Fruit fly (Drosophila melanogaster): ENCODE results near the gene Prps.

Gene Prps

dm6 chr3L:9718929-9719328 lies 22.4 kb upstream of the Prps start, which contains the start of the genes CG18178 and CG14174 (continued):
- TF ChIP-seq CG14441 (GFP tag; IDR thresholded peaks at IDR 0.05) (peak; percentile 42; the same call in 1 of the 2 replicates), CG11085 (GFP tag; IDR thresholded peaks at IDR 0.05) (no peak; the same call in 1 of the 2 replicates), CG3847 (GFP tag; IDR thresholded peaks at IDR 0.05) (peak; percentile 78), Meics (GFP tag; optimal IDR thresholded peaks at IDR 0.05) (peak; percentile 48), HLHmδ (GFP tag; optimal IDR thresholded peaks at IDR 0.05) (no peak), CG8478 (optimal IDR thresholded peaks at IDR 0.05) (no peak), CG6854 (GFP tag; optimal IDR thresholded peaks at IDR 0.05) (no peak), Antp (GFP tag; optimal IDR thresholded peaks at IDR 0.05) (no peak), nom (GFP tag; optimal IDR thresholded peaks at IDR 0.05) (peak; percentile 34), ara (GFP tag; IDR thresholded peaks at IDR 0.05) (peak; percentile 48; the same call in 1 of the 2 replicates), klu (GFP tag; IDR thresholded peaks at IDR 0.05) (no peak; the same call in 1 of the 2 replicates), Sry-β (GFP tag; optimal IDR thresholded peaks at IDR 0.05) (peak; percentile 96), Kr (GFP tag; optimal IDR thresholded peaks at IDR 0.05) (no peak), crol (GFP tag; IDR thresholded peaks at IDR 0.05) (no peak), CG32532 (GFP tag; IDR thresholded peaks at IDR 0.05) (peak; percentile 67), pnt (GFP tag; optimal IDR thresholded peaks at IDR 0.05) (no peak), ro (GFP tag; IDR thresholded peaks at IDR 0.05) (no peak), gfzf (GFP tag; optimal IDR thresholded peaks at IDR 0.05) (peak; percentile 58), row (GFP tag; IDR thresholded peaks at IDR 0.05) (peak; percentile 90), Bgb (GFP tag; IDR thresholded peaks at IDR 0.05; ENCODE audit: partially characterized antibody) (no peak), CG12299 (tag; optimal IDR thresholded peaks at IDR 0.05) (no peak), Taf1 (GFP tag; IDR thresholded peaks at IDR 0.05) (peak; percentile 50; the same call in 1 of the 2 replicates), pfk (GFP tag; optimal IDR thresholded peaks at IDR 0.05) (no peak), CG3726 (GFP tag; IDR thresholded peaks at IDR 0.05) (no peak), CG10462 (GFP tag; optimal IDR thresholded peaks at IDR 0.05) (peak; percentile 23), phol (tag; optimal IDR thresholded peaks at IDR 0.05) (peak; percentile 77), B-H2 (GFP tag; optimal IDR thresholded peaks at IDR 0.05) (peak; percentile 85), tgo (GFP tag; IDR thresholded peaks at IDR 0.05) (peak; percentile 64), CG15601 (tag; optimal IDR thresholded peaks at IDR 0.05) (peak; percentile 69), unc-4 (GFP tag; IDR thresholded peaks at IDR 0.05; ENCODE audit: partially characterized antibody) (peak; percentile 33; the same call in 1 of the 2 replicates), CG9609 (GFP tag; optimal IDR thresholded peaks at IDR 0.05) (no peak), CG5245 (GFP tag; optimal IDR thresholded peaks at IDR 0.05) (peak; percentile 41), CG16813 (GFP tag; IDR thresholded peaks at IDR 0.05; ENCODE audit: partially characterized antibody) (peak; percentile 45; the same call in 2 of the 3 replicates), CG14965 (GFP tag; optimal IDR thresholded peaks at IDR 0.05; ENCODE audit: borderline replicate concordance) (no peak), CG8924 (tag; optimal IDR thresholded peaks at IDR 0.05) (peak; percentile 80), CTCF (GFP tag; optimal IDR thresholded peaks at IDR 0.05) (no peak), Fer3 (tag; optimal IDR thresholded peaks at IDR 0.05) (peak; percentile 68), CG1792 (GFP tag; optimal IDR thresholded peaks at IDR 0.05) (no peak), CG11247 (GFP tag; IDR thresholded peaks at IDR 0.05) (peak; percentile 61; the same call in 1 of the 2 replicates), CG1602 (GFP tag; optimal IDR thresholded peaks at IDR 0.05) (peak; percentile 71), CG11093 (GFP tag; IDR thresholded peaks at IDR 0.05) (no peak; the same call in 2 of the 3 replicates), sr (GFP tag; IDR thresholded peaks at IDR 0.05) (no peak), CG12236 (GFP tag; optimal IDR thresholded peaks at IDR 0.05) (no peak), E2f1 (GFP tag; IDR thresholded peaks at IDR 0.05) (peak; percentile 59; the same call in 1 of the 2 replicates), Nf-YB (GFP tag; optimal IDR thresholded peaks at IDR 0.05) (peak; percentile 50), TFAM (GFP tag; optimal IDR thresholded peaks at IDR 0.05) (no peak), HLH4C (GFP tag; IDR thresholded peaks at IDR 0.05; ENCODE audit: partially characterized antibody) (no peak), dm (GFP tag; optimal IDR thresholded peaks at IDR 0.05) (peak; percentile 84), sens (GFP tag) (peak; percentile 89), CG8281 (tag; optimal IDR thresholded peaks at IDR 0.05) (peak; percentile 38), ham (GFP tag; IDR thresholded peaks at IDR 0.05) (no peak), CG42726 (GFP tag; IDR thresholded peaks at IDR 0.05; ENCODE audit: partially characterized antibody) (no peak)

All from whole organism, embryonic.